Fruit fly (Drosophila melanogaster) whole organism, wandering third instar larva: Measurements from ENCODE around the gene CG43052.

Experiments
- Abd-B ChIP-seq: fragments of >200 bp; optimal IDR thresholded peaks from 2 replicates; lab custom pipeline; 2017; ENCODE audit warnings: missing biosample characterization, missing genetic modification characterization
- GATAd ChIP-seq: sonication (Bioruptor generic); optimal IDR thresholded peaks from 2 replicates; lab custom pipeline; 2016; ENCODE audit warnings: missing biosample characterization, missing genetic modification characterization
- OdsH ChIP-seq: fragments of 200-800 bp; sonication (Bioruptor generic); optimal IDR thresholded peaks from 2 replicates; lab custom pipeline; 2016; ENCODE audit warnings: missing biosample characterization, mild to moderate bottlenecking, missing genetic modification characterization

dm6 chr2L:14336311-14336836, 15.5 kb upstream of the CG43052 start:
- TF ChIP-seq Abd-B (GFP tag; lab: Kevin White, UChicago) (no peak), GATAd (GFP tag; lab: Kevin White, UChicago) (no peak), OdsH (GFP tag; lab: Kevin White, UChicago) (no peak)
